Worm (Caenorhabditis elegans) whole organism, early embryonic: ENCODE measurements around the gene srb-5.

ENCODE experiments used
- B0310.2 ChIP-seq: sonication (generic microtip); optimal IDR thresholded peaks from 2 replicates; lab custom pipeline; 2016; ENCODE audit warnings: mild to moderate bottlenecking, missing genetic modification characterization, missing compliant biosample characterization
- F13C5.2 ChIP-seq: sonication (generic microtip); optimal IDR thresholded peaks from 2 replicates; lab custom pipeline; 2017; ENCODE audit warnings: mild to moderate bottlenecking, missing genetic modification characterization, inconsistent platforms, missing compliant biosample characterization
- aly-1 ChIP-seq: sonication (generic microtip); optimal IDR thresholded peaks from 2 replicates; lab custom pipeline; 2016; ENCODE audit warnings: missing genetic modification characterization, missing compliant biosample characterization
- ama-1 ChIP-seq: fragments of 150-350 bp; optimal IDR thresholded peaks from 2 replicates; lab custom pipeline; 2014
- ceh-13 ChIP-seq: fragments of 200-800 bp; sonication (Bioruptor generic); optimal IDR thresholded peaks from 2 replicates; lab custom pipeline; 2018; ENCODE audit warnings: mild to moderate bottlenecking, missing genetic modification characterization, missing compliant biosample characterization
- ceh-36 ChIP-seq: sonication (generic microtip); optimal IDR thresholded peaks from 2 replicates; lab custom pipeline; 2016; ENCODE audit warnings: missing genetic modification characterization, inconsistent platforms, missing compliant biosample characterization
- ets-7 ChIP-seq: sonication (generic microtip); optimal IDR thresholded peaks from 2 replicates; lab custom pipeline; 2016; ENCODE audit warnings: missing genotype, missing genetic modification characterization, missing compliant biosample characterization
- flt-1 ChIP-seq: fragments of 200-800 bp; sonication (Bioruptor generic); IDR thresholded peaks from 2 replicates; pipeline ENCODE4 v1.3.6; 2022; ENCODE audit warnings: missing genetic modification characterization, missing compliant biosample characterization
- hmbx-1 ChIP-seq: sonication (generic microtip); optimal IDR thresholded peaks from 2 replicates; lab custom pipeline; 2016; ENCODE audit warnings: mild to moderate bottlenecking, missing genetic modification characterization, missing compliant biosample characterization
- hmg-4 ChIP-seq: fragments of 200-800 bp; sonication (Bioruptor generic); optimal IDR thresholded peaks from 2 replicates; lab custom pipeline; 2018; ENCODE audit warnings: mild to moderate bottlenecking, missing genetic modification characterization, missing compliant biosample characterization
- hnd-1 ChIP-seq: sonication (generic microtip); optimal IDR thresholded peaks from 2 replicates; lab custom pipeline; 2016; ENCODE audit warnings: missing genetic modification characterization, missing compliant biosample characterization
- pes-1 ChIP-seq: fragments of 200-800 bp; sonication (Bioruptor generic); IDR thresholded peaks from 2 replicates; pipeline ENCODE4 v1.3.6; 2022; ENCODE audit warnings: missing genetic modification reagents, missing genetic modification characterization, missing compliant biosample characterization
- scrt-1 ChIP-seq: fragments of 200-800 bp; sonication (Bioruptor generic); IDR thresholded peaks from 2 replicates; pipeline ENCODE4 v1.3.6; 2022; ENCODE audit warnings: missing genetic modification characterization, missing compliant biosample characterization
- sea-1 ChIP-seq: fragments of 200-800 bp; sonication (Bioruptor generic); conservative IDR thresholded peaks from 2 replicates; pipeline ENCODE4 v1.3.6; 2022; ENCODE audit warnings: missing genetic modification characterization, missing compliant biosample characterization
- tbx-11 ChIP-seq: fragments of 200-800 bp; sonication (Bioruptor generic); IDR thresholded peaks from 2 replicates; pipeline ENCODE4 v1.3.6; 2022; ENCODE audit warnings: missing genetic modification characterization, missing compliant biosample characterization
- tbx-37 ChIP-seq: fragments of 200-800 bp; sonication (Bioruptor generic); conservative IDR thresholded peaks from 2 replicates; pipeline ENCODE4 v1.3.6; 2022; ENCODE audit warnings: missing genetic modification reagents, missing genetic modification characterization, missing compliant biosample characterization
- tra-4 ChIP-seq: sonication (generic microtip); optimal IDR thresholded peaks from 2 replicates; lab custom pipeline; 2017; ENCODE audit warnings: missing genetic modification characterization, missing compliant biosample characterization

srb-5 gene

ce11 chrII:5180272-5180671 lies 17.1 kb upstream of the srb-5 start:
- TF ChIP-seq B0310.2 (no peak), hmg-4 (no peak), ets-7 (tag; lab: Kevin White, UChicago) (no peak), scrt-1 (GFP tag; lab: Robert Waterston, UW) (no peak), tra-4 (tag; lab: Kevin White, UChicago) (no peak), ama-1 (lab: Kevin White, UChicago) (no peak), sea-1 (GFP tag; lab: Robert Waterston, UW) (no peak), ceh-13 (GFP tag; lab: Kevin White, UChicago) (no peak), pes-1 (no peak), F13C5.2 (tag; lab: Kevin White, UChicago) (no peak), tbx-11 (GFP tag; lab: Robert Waterston, UW) (no peak), ceh-36 (tag; lab: Kevin White, UChicago) (no peak), aly-1 (tag; lab: Kevin White, UChicago) (no peak)

- TF ChIP-seq aly-1 (tag; lab: Kevin White, UChicago) (no peak), hmbx-1 (tag; lab: Kevin White, UChicago) (no peak), ets-7 (tag; lab: Kevin White, UChicago) (no peak), tbx-11 (GFP tag; lab: Robert Waterston, UW) (no peak), hnd-1 (no peak), pes-1 (no peak)
Measured at ce11 chrII:5178609-5179008, 15.4 kb upstream of the srb-5 start.

- TF ChIP-seq ceh-13 (GFP tag; lab: Kevin White, UChicago) (no peak), tra-4 (tag; lab: Kevin White, UChicago) (no peak), aly-1 (tag; lab: Kevin White, UChicago) (no peak), sea-1 (GFP tag; lab: Robert Waterston, UW) (no peak), ama-1 (lab: Kevin White, UChicago) (no peak), ets-7 (tag; lab: Kevin White, UChicago) (no peak), flt-1 (GFP tag; lab: Robert Waterston, UW) (no peak), hmbx-1 (tag; lab: Kevin White, UChicago) (no peak), ceh-36 (tag; lab: Kevin White, UChicago) (no peak), hnd-1 (no peak), pes-1 (no peak), scrt-1 (GFP tag; lab: Robert Waterston, UW) (no peak), hmg-4 (no peak), B0310.2 (no peak), tbx-11 (GFP tag; lab: Robert Waterston, UW) (no peak), F13C5.2 (tag; lab: Kevin White, UChicago) (no peak)
Measured at ce11 chrII:5177902-5178301, 14.7 kb upstream of the srb-5 start, which contains the start of gene C27D6.12. C27D6.12 (minus strand) TSS chrII:5178002.

ce11 chrII:5176934-5177333 lies 13.8 kb upstream of the srb-5 start:
- TF ChIP-seq flt-1 (GFP tag; lab: Robert Waterston, UW) (no peak), tra-4 (tag; lab: Kevin White, UChicago) (no peak), ama-1 (lab: Kevin White, UChicago) (no peak), hmg-4 (no peak), ceh-13 (GFP tag; lab: Kevin White, UChicago) (no peak), ceh-36 (tag; lab: Kevin White, UChicago) (no peak), pes-1 (no peak), sea-1 (GFP tag; lab: Robert Waterston, UW) (no peak), tbx-37 (GFP tag; lab: Robert Waterston, UW) (no peak), ets-7 (tag; lab: Kevin White, UChicago) (no peak), tbx-11 (GFP tag; lab: Robert Waterston, UW) (no peak)

- TF ChIP-seq sea-1 (GFP tag; lab: Robert Waterston, UW) (no peak), pes-1 (no peak), hmg-4 (no peak), tbx-11 (GFP tag; lab: Robert Waterston, UW) (no peak), flt-1 (GFP tag; lab: Robert Waterston, UW) (no peak), tbx-37 (GFP tag; lab: Robert Waterston, UW) (no peak), hnd-1 (no peak), hmbx-1 (tag; lab: Kevin White, UChicago) (no peak), ets-7 (tag; lab: Kevin White, UChicago) (no peak), aly-1 (tag; lab: Kevin White, UChicago) (no peak), scrt-1 (GFP tag; lab: Robert Waterston, UW) (no peak), ceh-36 (tag; lab: Kevin White, UChicago) (no peak), B0310.2 (no peak), ama-1 (lab: Kevin White, UChicago) (no peak), ceh-13 (GFP tag; lab: Kevin White, UChicago) (no peak), tra-4 (tag; lab: Kevin White, UChicago) (no peak), F13C5.2 (tag; lab: Kevin White, UChicago) (no peak)
Measured at ce11 chrII:5174370-5174769, 11.2 kb upstream of the srb-5 start, which contains the start of gene C27D6.3. C27D6.3 (minus strand) TSS chrII:5174470.

- TF ChIP-seq aly-1 (tag; lab: Kevin White, UChicago) (no peak), hmbx-1 (tag; lab: Kevin White, UChicago) (no peak), hnd-1 (no peak), pes-1 (no peak), ceh-13 (GFP tag; lab: Kevin White, UChicago) (no peak), tbx-37 (GFP tag; lab: Robert Waterston, UW) (no peak), B0310.2 (no peak), ceh-36 (tag; lab: Kevin White, UChicago) (no peak), ets-7 (tag; lab: Kevin White, UChicago) (no peak), sea-1 (GFP tag; lab: Robert Waterston, UW) (no peak), tbx-11 (GFP tag; lab: Robert Waterston, UW) (no peak), ama-1 (lab: Kevin White, UChicago) (no peak), flt-1 (GFP tag; lab: Robert Waterston, UW) (no peak), tra-4 (tag; lab: Kevin White, UChicago) (no peak)
Measured at ce11 chrII:5172451-5172850, 9.3 kb upstream of the srb-5 start, which contains the start of gene C27D6.1. C27D6.1 (plus strand) TSS chrII:5172751.

ce11 chrII:5171610-5172009 lies 8.4 kb upstream of the srb-5 start, which contains the start of gene C27D6.15:
C27D6.15 (plus strand) TSS chrII:5171910.
- TF ChIP-seq sea-1 (GFP tag; lab: Robert Waterston, UW) (no peak), hnd-1 (no peak), F13C5.2 (tag; lab: Kevin White, UChicago) (no peak), tbx-37 (GFP tag; lab: Robert Waterston, UW) (no peak), flt-1 (GFP tag; lab: Robert Waterston, UW) (no peak), scrt-1 (GFP tag; lab: Robert Waterston, UW) (no peak), ceh-13 (GFP tag; lab: Kevin White, UChicago) (no peak), pes-1 (no peak), ama-1 (lab: Kevin White, UChicago) (no peak), hmg-4 (no peak), hmbx-1 (tag; lab: Kevin White, UChicago) (no peak), ceh-36 (tag; lab: Kevin White, UChicago) (no peak), ets-7 (tag; lab: Kevin White, UChicago) (no peak), tra-4 (tag; lab: Kevin White, UChicago) (no peak), aly-1 (tag; lab: Kevin White, UChicago) (no peak), B0310.2 (no peak)
